Worm (Caenorhabditis elegans): ENCODE results near the gene dsh-1.

DNA sequence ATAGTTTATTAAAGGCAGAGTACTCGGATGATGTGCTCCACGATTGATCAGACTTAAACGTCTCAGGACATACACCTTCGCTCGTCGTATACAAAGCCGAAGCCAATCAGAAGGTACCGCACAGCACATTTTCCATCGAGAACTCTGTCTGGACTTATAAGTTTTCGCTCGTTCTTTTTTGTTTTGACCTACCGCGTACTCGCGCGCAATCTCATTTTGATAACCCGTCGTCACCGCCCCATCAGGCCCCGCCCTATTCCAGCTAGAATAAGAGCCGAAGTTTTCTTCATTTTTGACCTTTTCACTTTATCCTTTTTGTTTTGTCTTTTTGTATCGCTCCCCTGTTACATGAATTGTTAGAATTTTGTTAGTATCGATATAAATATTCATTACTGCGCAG is 4.4 kb upstream of the dsh-1 start, which contains the start of gene EGAP2.2:
- no peak for TF ChIP-seq pqm-1 (tag; optimal IDR thresholded peaks at IDR 0.05)
- no peak for TF ChIP-seq hlh-30 (tag; optimal IDR thresholded peaks at IDR 0.05; ENCODE audit: insufficient read depth)
- TF ChIP-seq tbx-2 (tag; optimal IDR thresholded peaks at IDR 0.05) = no peak
- TF ChIP-seq hlh-6 (tag; optimal IDR thresholded peaks at IDR 0.05) = no peak
- no peak for TF ChIP-seq pag-3 (tag; optimal IDR thresholded peaks at IDR 0.05; ENCODE audit: borderline replicate concordance)
- TF ChIP-seq elt-2 (tag; optimal IDR thresholded peaks at IDR 0.05) = no peak
- TF ChIP-seq ceh-18 (tag; optimal IDR thresholded peaks at IDR 0.05) = no peak

Data from whole organism, late embryonic.